Fruit fly (Drosophila melanogaster): ENCODE measurements around the gene CG5116.
A peak's percentile ranks its signal among the peaks of the same experiment; 100 is the strongest.

CG5116 gene

DNA sequence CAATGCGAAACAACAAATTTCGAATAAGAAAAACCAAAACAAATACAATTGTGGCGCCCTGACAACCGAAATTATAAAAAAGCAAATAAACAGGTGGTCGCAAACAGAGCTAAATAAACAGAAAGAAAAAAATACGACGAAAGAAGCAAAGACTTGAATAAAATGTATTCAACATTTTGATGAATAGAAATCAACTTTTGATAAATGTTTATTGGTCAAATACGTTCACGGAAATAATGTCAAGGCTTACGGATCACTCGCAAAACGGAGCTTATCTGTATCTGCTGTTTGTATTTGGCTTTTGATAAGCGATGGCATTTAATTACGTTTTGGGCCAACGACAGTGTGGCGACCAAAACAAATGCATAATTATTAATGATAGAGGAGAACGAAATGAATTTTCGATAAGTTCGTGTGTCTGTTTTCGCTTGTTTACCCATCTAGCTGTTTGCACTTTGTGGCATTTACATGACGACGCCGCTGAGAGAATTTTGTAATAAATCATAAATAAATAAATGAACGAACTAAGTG, 29.7 kb upstream of the CG5116 start (continued):
- no peak for TF ChIP-seq tio (GFP tag; optimal IDR thresholded peaks at IDR 0.05)
- TF ChIP-seq dan (GFP tag; IDR thresholded peaks at IDR 0.05), result no peak
- peak; percentile 63 for TF ChIP-seq CG18619 (GFP tag; optimal IDR thresholded peaks at IDR 0.05)
- peak; percentile 26; the same call in 1 of the 2 replicates for TF ChIP-seq CG14014 (GFP tag; IDR thresholded peaks at IDR 0.05)
- TF ChIP-seq eyg (GFP tag; optimal IDR thresholded peaks at IDR 0.05), result peak; percentile 50
- TF ChIP-seq gro (GFP tag; optimal IDR thresholded peaks at IDR 0.05), result no peak
- TF ChIP-seq HHEX (GFP tag; optimal IDR thresholded peaks at IDR 0.05), result peak; percentile 56
- TF ChIP-seq exex (tag; optimal IDR thresholded peaks at IDR 0.05), result peak; percentile 57
- TF ChIP-seq Deaf1 (tag; optimal IDR thresholded peaks at IDR 0.05), result no peak
- peak; percentile 59; the same call in 2 of the 3 replicates for TF ChIP-seq zfh1 (GFP tag; IDR thresholded peaks at IDR 0.05)
- no peak for TF ChIP-seq lov (optimal IDR thresholded peaks at IDR 0.05)
- TF ChIP-seq lov (GFP tag; IDR thresholded peaks at IDR 0.05), result 0 out of 3 replicates have a peak, but pooled peaks have one; percentile 20
- no peak for TF ChIP-seq fd96Cb (tag; optimal IDR thresholded peaks at IDR 0.05)
- TF ChIP-seq jumu (GFP tag; optimal IDR thresholded peaks at IDR 0.05), result no peak
- TF ChIP-seq cg (GFP tag; optimal IDR thresholded peaks at IDR 0.05), result no peak
- peak; percentile 22; the same call in 1 of the 2 replicates for TF ChIP-seq vvl (GFP tag; IDR thresholded peaks at IDR 0.05)
- TF ChIP-seq Nf-YB (GFP tag; optimal IDR thresholded peaks at IDR 0.05), result peak; percentile 47
- no peak for TF ChIP-seq CG30403 (GFP tag; optimal IDR thresholded peaks at IDR 0.05)
- TF ChIP-seq CG7372 (GFP tag; IDR thresholded peaks at IDR 0.05), result no peak
- no peak for TF ChIP-seq Usf (GFP tag; optimal IDR thresholded peaks at IDR 0.05)
- TF ChIP-seq bsh (GFP tag; optimal IDR thresholded peaks at IDR 0.05), result peak in 1 of 2 experiments; percentile 11
- no peak for TF ChIP-seq Sry-δ (GFP tag; optimal IDR thresholded peaks at IDR 0.05)
- 0 out of 2 replicates have a peak, but pooled peaks have one; percentile 6 for TF ChIP-seq ro (GFP tag; IDR thresholded peaks at IDR 0.05)
- peak; percentile 34 for TF ChIP-seq Sox102F (GFP tag; optimal IDR thresholded peaks at IDR 0.05)
- TF ChIP-seq tap (tag; optimal IDR thresholded peaks at IDR 0.05), result peak; percentile 47
- peak; percentile 23 for TF ChIP-seq CG18011 (GFP tag; optimal IDR thresholded peaks at IDR 0.05)
- peak; percentile 13 for TF ChIP-seq MTF-1 (GFP tag; optimal IDR thresholded peaks at IDR 0.05; ENCODE audit: borderline replicate concordance)
- no peak for TF ChIP-seq CG4707 (GFP tag; optimal IDR thresholded peaks at IDR 0.05)
- TF ChIP-seq CG31224 (GFP tag; IDR thresholded peaks at IDR 0.05), result no peak
- TF ChIP-seq Dll (GFP tag; IDR thresholded peaks at IDR 0.05; ENCODE audit: partially characterized antibody), result no peak
- peak; percentile 28; the same call in 1 of the 2 replicates for TF ChIP-seq GATAe (GFP tag; conservative IDR thresholded peaks at IDR 0.05)
- TF ChIP-seq sens (GFP tag), result peak; percentile 92
- no peak for TF ChIP-seq tna (GFP tag; IDR thresholded peaks at IDR 0.05; ENCODE audit: partially characterized antibody)
- peak; percentile 28 for TF ChIP-seq CG1233 (GFP tag; optimal IDR thresholded peaks at IDR 0.05)
- peak; percentile 29 for TF ChIP-seq NfI (GFP tag; optimal IDR thresholded peaks at IDR 0.05)
- TF ChIP-seq pum (GFP tag; optimal IDR thresholded peaks at IDR 0.05), result no peak
- TF ChIP-seq nmo (GFP tag; optimal IDR thresholded peaks at IDR 0.05), result no peak
- TF ChIP-seq NC2β (GFP tag; optimal IDR thresholded peaks at IDR 0.05), result peak; percentile 27
- TF ChIP-seq CG2875 (GFP tag; optimal IDR thresholded peaks at IDR 0.05), result peak; percentile 58
- TF ChIP-seq grau (tag; optimal IDR thresholded peaks at IDR 0.05), result peak; percentile 43
- TF ChIP-seq emc (GFP tag; optimal IDR thresholded peaks at IDR 0.05), result no peak
- TF ChIP-seq gsb-n (tag; optimal IDR thresholded peaks at IDR 0.05), result peak; percentile 70
- TF ChIP-seq Sry-β (GFP tag; optimal IDR thresholded peaks at IDR 0.05), result no peak
- TF ChIP-seq pan (optimal IDR thresholded peaks at IDR 0.05), result no peak
- TF ChIP-seq pan (GFP tag; optimal IDR thresholded peaks at IDR 0.05 in 1 of 2, IDR thresholded peaks at IDR 0.05 in 1 of 2), result no peak
- TF ChIP-seq CG17829 (tag; optimal IDR thresholded peaks at IDR 0.05), result peak; percentile 39
- peak; percentile 40 for TF ChIP-seq CG7839 (tag; optimal IDR thresholded peaks at IDR 0.05)
- peak; percentile 54 for TF ChIP-seq ATbp (GFP tag; optimal IDR thresholded peaks at IDR 0.05)
- TF ChIP-seq CG11723 (GFP tag; optimal IDR thresholded peaks at IDR 0.05), result peak; percentile 38
- TF ChIP-seq Meics (GFP tag; optimal IDR thresholded peaks at IDR 0.05), result peak; percentile 38

Data from whole organism, embryonic.